Fruit fly (Drosophila melanogaster) whole organism, embryonic: ENCODE data around the gene st.
A peak's percentile ranks its signal among the peaks of the same experiment; 100 is the strongest.

Experiments
- CG10267 ChIP-seq: fragments of 200-800 bp; sonication (Bioruptor generic); optimal IDR thresholded peaks from 2 replicates; lab custom pipeline; 2018; ENCODE audit warnings: missing biosample characterization, mild to moderate bottlenecking, missing genetic modification characterization, moderate library complexity
- CG10543 ChIP-seq: fragments of 200-800 bp; sonication (Bioruptor generic); optimal IDR thresholded peaks from 3 replicates; lab custom pipeline; 2017; ENCODE audit warnings: missing biosample characterization, mild to moderate bottlenecking, missing genetic modification characterization, moderate library complexity
- CG10979 ChIP-seq: fragments of 200-800 bp; sonication (Bioruptor generic); optimal IDR thresholded peaks from 2 replicates; lab custom pipeline; 2018; ENCODE audit warnings: missing biosample characterization, mild to moderate bottlenecking, missing genetic modification characterization, moderate library complexity
- CG1233 ChIP-seq: fragments of 200-800 bp; sonication (Bioruptor generic); optimal IDR thresholded peaks from 4 replicates; lab custom pipeline; 2018; ENCODE audit warnings: missing biosample characterization, mild to moderate bottlenecking, missing genetic modification characterization
- CG12391 ChIP-seq: fragments of 200-800 bp; sonication (Bioruptor generic); optimal IDR thresholded peaks from 3 replicates; lab custom pipeline; 2018; ENCODE audit warnings: missing biosample characterization, mild to moderate bottlenecking, missing genetic modification characterization, moderate library complexity
- CG15479 ChIP-seq: fragments of 200-800 bp; sonication (Bioruptor generic); optimal IDR thresholded peaks from 3 replicates; lab custom pipeline; 2019; ENCODE audit warnings: missing biosample characterization, mild to moderate bottlenecking, missing genetic modification characterization, moderate library complexity
- CG15696 ChIP-seq: fragments of 200-800 bp; sonication (Bioruptor generic); optimal IDR thresholded peaks from 2 replicates; lab custom pipeline; 2019; ENCODE audit warnings: missing biosample characterization, mild to moderate bottlenecking, missing genetic modification characterization, moderate library complexity
- CG1647 ChIP-seq: fragments of 200-800 bp; sonication (Bioruptor generic); optimal IDR thresholded peaks from 3 replicates; lab custom pipeline; 2016; ENCODE audit warnings: missing biosample characterization, missing genetic modification characterization
- CG17361 ChIP-seq: fragments of 200-800 bp; sonication (Bioruptor generic); IDR thresholded peaks from 3 replicates; pipeline ENCODE4 v1.3.6; 2022; ENCODE audit warnings: missing biosample characterization, missing genetic modification characterization
- CG18262 ChIP-seq: fragments of 200-800 bp; optimal IDR thresholded peaks from 3 replicates; lab custom pipeline; 2019; ENCODE audit warnings: missing biosample characterization, mild to moderate bottlenecking, missing genetic modification characterization, moderate library complexity
- CG3281 ChIP-seq: fragments of 200-800 bp; sonication (Bioruptor generic); optimal IDR thresholded peaks from 3 replicates; lab custom pipeline; 2017; ENCODE audit warnings: missing biosample characterization, mild to moderate bottlenecking, missing genetic modification characterization
- CG4328 ChIP-seq: fragments of 200-800 bp; sonication (Bioruptor generic); optimal IDR thresholded peaks from 3 replicates; lab custom pipeline; 2017; ENCODE audit warnings: missing biosample characterization, missing genetic modification reagents, missing genetic modification characterization
- CG4854 ChIP-seq: fragments of 200-800 bp; sonication (Bioruptor generic); optimal IDR thresholded peaks from 2 replicates; lab custom pipeline; 2016; ENCODE audit warnings: missing biosample characterization, missing genetic modification characterization, inconsistent platforms
- CG6791 ChIP-seq: fragments of 200-800 bp; sonication (Bioruptor generic); IDR thresholded peaks from 3 replicates; pipeline ENCODE4 v1.3.6; 2022; ENCODE audit warnings: missing biosample characterization, missing genetic modification characterization; ENCODE audit not compliant: partially characterized antibody
- CG7745 ChIP-seq: fragments of 200-800 bp; sonication (Bioruptor generic); optimal IDR thresholded peaks from 2 replicates; lab custom pipeline; 2018; ENCODE audit warnings: missing biosample characterization, mild to moderate bottlenecking, missing genetic modification characterization, moderate library complexity
- CG8359 ChIP-seq: fragments of 200-800 bp; sonication (Bioruptor generic); optimal IDR thresholded peaks from 2 replicates; lab custom pipeline; 2017; ENCODE audit warnings: missing biosample characterization, mild to moderate bottlenecking, missing genetic modification characterization, borderline replicate concordance
- CG8924 ChIP-seq: fragments of 200-800 bp; optimal IDR thresholded peaks from 3 replicates; lab custom pipeline; 2019; ENCODE audit warnings: missing biosample characterization, mild to moderate bottlenecking, missing genetic modification characterization, moderate library complexity
- CG9727 ChIP-seq: fragments of 200-800 bp; sonication (Bioruptor generic); optimal IDR thresholded peaks from 3 replicates; lab custom pipeline; 2017; ENCODE audit warnings: missing biosample characterization, mild to moderate bottlenecking, missing genetic modification characterization
- CG9932 ChIP-seq: fragments of 200-800 bp; sonication (Bioruptor generic); IDR thresholded peaks from 2 replicates; pipeline ENCODE4 v1.3.6; 2022; ENCODE audit warnings: missing biosample characterization, missing genetic modification characterization
- Deaf1 ChIP-seq: fragments of 200-800 bp; optimal IDR thresholded peaks from 3 replicates; lab custom pipeline; 2019; ENCODE audit warnings: missing biosample characterization, mild to moderate bottlenecking, missing genetic modification characterization, moderate library complexity
- Drgx ChIP-seq: fragments of 200-800 bp; sonication (Bioruptor generic); IDR thresholded peaks from 2 replicates; pipeline ENCODE4 v1.3.6; 2022; ENCODE audit warnings: missing biosample characterization, missing genetic modification characterization
- H2.0 ChIP-seq: fragments of 200-800 bp; sonication (Bioruptor generic); IDR thresholded peaks from 2 replicates; pipeline ENCODE4 v1.3.6; 2022; ENCODE audit warnings: missing biosample characterization, missing genetic modification characterization
- Meics ChIP-seq: fragments of 200-800 bp; sonication (Bioruptor generic); optimal IDR thresholded peaks from 2 replicates; lab custom pipeline; 2017; ENCODE audit warnings: missing biosample characterization, mild to moderate bottlenecking, missing genetic modification characterization
- Pdp1 ChIP-seq, 2 experiments: fragments of 200-800 bp; sonication (Bioruptor generic); optimal IDR thresholded peaks; 3 replicates each; lab custom pipeline; 2016; ENCODE audit warnings: missing biosample characterization in 2 of 2, missing genetic modification characterization in 2 of 2, mild to moderate bottlenecking in 1 of 2, moderate library complexity in 1 of 2
- al ChIP-seq: fragments of 200-800 bp; sonication (Bioruptor generic); IDR thresholded peaks from 2 replicates; pipeline ENCODE4 v1.3.6; 2022; ENCODE audit warnings: missing biosample characterization, missing genetic modification characterization
- bsh ChIP-seq, 2 experiments: fragments of 200-800 bp; sonication (Bioruptor generic); optimal IDR thresholded peaks; 2 replicates each; lab custom pipeline; 2017 to 2018; ENCODE audit warnings: mild to moderate bottlenecking in 2 of 2, missing biosample characterization in 2 of 2, missing genetic modification characterization in 2 of 2, moderate library complexity in 1 of 2
- cas ChIP-seq: fragments of 200-800 bp; sonication (Bioruptor generic); IDR thresholded peaks from 2 replicates; pipeline ENCODE4 v1.3.6; 2022; ENCODE audit warnings: missing biosample characterization, missing genetic modification characterization
- crol ChIP-seq: fragments of 200-800 bp; sonication (Bioruptor generic); IDR thresholded peaks from 2 replicates; pipeline ENCODE4 v1.3.6; 2022; ENCODE audit warnings: missing biosample characterization, missing genetic modification characterization
- disco-r ChIP-seq: fragments of 200-800 bp; sonication (Bioruptor generic); optimal IDR thresholded peaks from 2 replicates; lab custom pipeline; 2016; ENCODE audit warnings: missing biosample characterization, missing genetic modification characterization
- dmrt11E ChIP-seq: fragments of 200-800 bp; sonication (Bioruptor generic); optimal IDR thresholded peaks from 3 replicates; lab custom pipeline; 2018; ENCODE audit warnings: missing biosample characterization, mild to moderate bottlenecking, missing genetic modification characterization, moderate library complexity
- dmrt99B ChIP-seq: fragments of 200-800 bp; sonication (Bioruptor generic); optimal IDR thresholded peaks from 2 replicates; lab custom pipeline; 2018; ENCODE audit warnings: missing biosample characterization, mild to moderate bottlenecking, missing genetic modification characterization, moderate library complexity
- emc ChIP-seq: fragments of 200-800 bp; sonication (Bioruptor generic); optimal IDR thresholded peaks from 2 replicates; lab custom pipeline; 2016; ENCODE audit warnings: missing biosample characterization, missing genetic modification characterization
- eve ChIP-seq, 2 experiments: fragments of >200 bp; optimal IDR thresholded peaks; 2 replicates each; lab custom pipeline; 2017; ENCODE audit warnings: missing biosample characterization in 2 of 2, missing genetic modification characterization in 2 of 2
- fd102C ChIP-seq: fragments of 200-800 bp; sonication (Bioruptor generic); optimal IDR thresholded peaks from 2 replicates; lab custom pipeline; 2018; ENCODE audit warnings: missing biosample characterization, mild to moderate bottlenecking, missing genetic modification characterization, moderate library complexity
- ftz-f1 ChIP-seq: fragments of 200-800 bp; sonication (Bioruptor generic); optimal IDR thresholded peaks from 2 replicates; lab custom pipeline; 2016; ENCODE audit warnings: missing biosample characterization, missing genetic modification characterization
- gem ChIP-seq: fragments of 200-800 bp; sonication (Bioruptor generic); optimal IDR thresholded peaks from 2 replicates; lab custom pipeline; 2019; ENCODE audit warnings: missing biosample characterization, mild to moderate bottlenecking, missing genetic modification characterization, moderate library complexity
- grau ChIP-seq: fragments of 200-800 bp; optimal IDR thresholded peaks from 3 replicates; lab custom pipeline; 2019; ENCODE audit warnings: missing biosample characterization, mild to moderate bottlenecking, missing genetic modification characterization, moderate library complexity
- insv ChIP-seq, 2 experiments: fragments of 200-800 bp; sonication (Bioruptor generic); optimal IDR thresholded peaks; 3 replicates each; lab custom pipeline; 2016 to 2018; ENCODE audit warnings: missing biosample characterization in 2 of 2, missing genetic modification characterization in 2 of 2
- lola ChIP-seq, 3 experiments: fragments of >200 bp in 2 of 3; fragments of 200-800 bp in 1 of 3; sonication (Bioruptor generic) in 1 of 3; optimal IDR thresholded peaks; 2 replicates each; lab custom pipeline; 2017 to 2019; ENCODE audit warnings: missing biosample characterization in 3 of 3, missing genetic modification characterization in 3 of 3, mild to moderate bottlenecking in 1 of 3, moderate library complexity in 1 of 3
- nom ChIP-seq: fragments of 200-800 bp; sonication (Bioruptor generic); optimal IDR thresholded peaks from 2 replicates; lab custom pipeline; 2017; ENCODE audit warnings: missing biosample characterization, missing genetic modification characterization, mild to moderate bottlenecking, moderate library complexity, missing genetic modification reagents
- phol ChIP-seq: fragments of 200-800 bp; sonication (Bioruptor generic); optimal IDR thresholded peaks from 3 replicates; lab custom pipeline; 2018; ENCODE audit warnings: missing biosample characterization, mild to moderate bottlenecking, missing genetic modification characterization, moderate library complexity
- pros ChIP-seq: fragments of 200-800 bp; sonication (Bioruptor generic); optimal IDR thresholded peaks from 3 replicates; lab custom pipeline; 2019; ENCODE audit warnings: missing biosample characterization, mild to moderate bottlenecking, missing genetic modification characterization, moderate library complexity
- rib ChIP-seq: fragments of 200-800 bp; sonication (Bioruptor generic); IDR thresholded peaks from 2 replicates; pipeline ENCODE4 v1.3.6; 2022; ENCODE audit warnings: missing biosample characterization, missing genetic modification characterization
- sqz ChIP-seq: fragments of 200-800 bp; sonication (Bioruptor generic); optimal IDR thresholded peaks from 3 replicates; lab custom pipeline; 2018; ENCODE audit warnings: missing biosample characterization, mild to moderate bottlenecking, missing genetic modification characterization
- tna ChIP-seq: fragments of 200-800 bp; sonication (Bioruptor generic); IDR thresholded peaks from 2 replicates; pipeline ENCODE4 v1.3.6; 2022; ENCODE audit warnings: missing biosample characterization, missing genetic modification characterization; ENCODE audit not compliant: partially characterized antibody
- twi ChIP-seq: fragments of 200-800 bp; optimal IDR thresholded peaks from 2 replicates; lab custom pipeline; 2019; ENCODE audit warnings: missing biosample characterization, mild to moderate bottlenecking, missing genetic modification characterization, moderate library complexity
- unpg ChIP-seq: fragments of 200-800 bp; sonication (Bioruptor generic); optimal IDR thresholded peaks from 3 replicates; lab custom pipeline; 2018; ENCODE audit warnings: missing biosample characterization, mild to moderate bottlenecking, missing genetic modification characterization, moderate library complexity

Gene st

DNA sequence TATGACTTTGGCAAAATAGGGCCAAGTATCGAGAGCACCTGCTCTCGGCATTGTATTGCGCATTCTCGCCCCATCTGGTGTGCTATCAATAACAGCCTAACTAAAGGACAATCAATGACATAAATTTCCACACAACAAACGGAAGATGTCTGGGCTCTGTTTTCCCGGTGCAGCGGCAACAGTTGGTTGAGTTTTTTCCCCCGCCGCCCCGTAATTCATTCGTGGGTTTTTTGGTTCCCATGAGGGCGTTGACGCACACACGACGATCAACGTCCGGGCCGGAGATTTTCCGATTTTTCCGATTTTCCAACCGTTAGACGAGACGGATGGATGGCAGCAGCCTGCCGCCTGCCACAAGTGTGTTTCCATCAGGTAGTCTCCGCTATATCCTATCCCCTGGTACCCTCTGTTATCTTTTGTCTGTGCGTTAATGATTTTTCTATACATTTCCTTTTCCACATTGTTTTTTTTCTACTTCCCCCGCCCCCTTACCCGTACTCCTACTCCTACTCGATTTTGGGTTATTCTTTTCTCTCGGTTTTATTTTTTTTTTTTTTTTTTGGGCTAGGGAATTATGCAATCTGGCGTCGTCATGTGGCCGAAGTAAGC lies 21.8 kb upstream of the st start (continued):
- TF ChIP-seq sqz (GFP tag; lab: Kevin White, UChicago), result peak; percentile 71
- TF ChIP-seq CG8359 (GFP tag; lab: Kevin White, UChicago), result no peak
- peak; percentile 0 for TF ChIP-seq pros (GFP tag; lab: Kevin White, UChicago)
- TF ChIP-seq crol, result peak; percentile 73
- TF ChIP-seq, all 482 proteins: peak for 13

DNA sequence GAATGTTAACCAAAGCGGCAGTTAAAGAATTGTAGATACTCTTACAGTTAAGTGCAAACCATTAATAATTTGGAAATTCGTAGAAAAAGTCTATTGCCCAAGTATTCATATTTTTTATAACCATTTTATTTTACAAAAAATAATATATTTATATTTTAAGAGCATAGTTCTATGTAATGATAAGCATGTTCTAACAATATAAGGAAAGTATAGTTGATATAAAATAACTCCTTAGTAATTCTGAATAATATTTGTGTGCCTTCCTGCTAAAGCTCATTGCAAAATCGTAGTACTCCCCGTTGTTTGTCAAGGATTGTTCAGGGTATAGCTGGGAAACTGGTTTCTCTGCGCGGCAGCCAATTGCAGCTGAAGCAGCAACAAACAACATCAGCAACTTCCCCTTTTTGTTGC lies 20.7 kb upstream of the st start:
- TF ChIP-seq CG18262 (tag; lab: Kevin White, UChicago) (no peak), CG4328 (GFP tag; lab: Kevin White, UChicago) (no peak), nom (GFP tag; lab: Kevin White, UChicago) (peak; percentile 62), Meics (GFP tag; lab: Kevin White, UChicago) (peak; percentile 26), eve (GFP tag; optimal IDR thresholded peaks at IDR 0.05; lab: Kevin White, UChicago) (no peak), CG12391 (tag; lab: Kevin White, UChicago) (peak; percentile 17), CG10543 (GFP tag; lab: Kevin White, UChicago) (no peak), ftz-f1 (no peak), rib (GFP tag; lab: Robert Waterston, UW) (no peak), CG9727 (GFP tag; lab: Kevin White, UChicago) (peak; percentile 5), twi (tag; lab: Kevin White, UChicago) (no peak), CG8924 (tag; lab: Kevin White, UChicago) (peak; percentile 9), CG1233 (GFP tag; lab: Kevin White, UChicago) (no peak), CG7745 (no peak), gem (tag; lab: Kevin White, UChicago) (peak; percentile 54), fd102C (GFP tag; lab: Kevin White, UChicago) (no peak), CG3281 (GFP tag; lab: Kevin White, UChicago) (no peak), disco-r (GFP tag; lab: Kevin White, UChicago) (no peak), CG6791 (GFP tag; lab: Robert Waterston, UW) (no peak), grau (peak; percentile 30), al (no peak), lola (GFP tag; optimal IDR thresholded peaks at IDR 0.05; lab: Kevin White, UChicago) (peak in 1 of 3 experiments; percentile 38), Pdp1 (GFP tag; optimal IDR thresholded peaks at IDR 0.05; lab: Kevin White, UChicago) (no peak), cas (no peak), phol (tag; lab: Kevin White, UChicago) (peak; percentile 15), unpg (GFP tag; lab: Kevin White, UChicago) (no peak), CG10267 (tag; lab: Kevin White, UChicago) (peak; percentile 2), H2.0 (GFP tag; lab: Robert Waterston, UW) (no peak), CG15479 (no peak), CG9932 (no peak), dmrt11E (tag; lab: Kevin White, UChicago) (peak; percentile 37), dmrt99B (tag; lab: Kevin White, UChicago) (peak; percentile 24), emc (GFP tag; lab: Kevin White, UChicago) (no peak), CG17361 (0 out of 3 replicates have a peak, but pooled peaks have one; percentile 42), insv (GFP tag; optimal IDR thresholded peaks at IDR 0.05; lab: Kevin White, UChicago) (no peak), CG10979 (tag; lab: Kevin White, UChicago) (peak; percentile 34), bsh (GFP tag; optimal IDR thresholded peaks at IDR 0.05; lab: Kevin White, UChicago) (peak; percentile 14 to 64), tna (GFP tag; lab: Robert Waterston, UW) (no peak), CG4854 (GFP tag; lab: Kevin White, UChicago) (no peak), CG15696 (tag; lab: Kevin White, UChicago) (peak; percentile 7), CG1647 (GFP tag; lab: Kevin White, UChicago) (no peak), Drgx (GFP tag; lab: Robert Waterston, UW) (peak; percentile 63; the same call in 1 of the 2 replicates), Deaf1 (no peak)
